Fruit fly (Drosophila melanogaster) whole organism, embryonic: ENCODE measurements around the gene GstD8.
A peak's percentile ranks its signal among the peaks of the same experiment; 100 is the strongest.

Source experiments
- Asciz ChIP-seq: fragments of 200-800 bp; sonication (Bioruptor generic); optimal IDR thresholded peaks from 2 replicates; lab custom pipeline; 2017; ENCODE audit warnings: missing biosample characterization, mild to moderate bottlenecking, missing genetic modification characterization, missing genetic modification reagents
- CG10462 ChIP-seq: fragments of 200-800 bp; sonication (Bioruptor generic); optimal IDR thresholded peaks from 2 replicates; lab custom pipeline; 2016; ENCODE audit warnings: missing biosample characterization, missing genetic modification characterization
- CG11085 ChIP-seq: fragments of 200-800 bp; sonication (Bioruptor generic); IDR thresholded peaks from 2 replicates; pipeline ENCODE4 v1.3.6; 2022; ENCODE audit warnings: missing biosample characterization, missing genetic modification characterization
- CG11456 ChIP-seq: fragments of 200-800 bp; sonication (Bioruptor generic); IDR thresholded peaks from 3 replicates; pipeline ENCODE4 v1.3.6; 2022; ENCODE audit warnings: missing biosample characterization, missing genetic modification characterization
- CG11560 ChIP-seq: fragments of 200-800 bp; sonication (Bioruptor generic); IDR thresholded peaks from 3 replicates; pipeline ENCODE4 v1.3.6; 2022; ENCODE audit warnings: missing biosample characterization, missing genetic modification characterization
- CG11696 ChIP-seq: fragments of 200-800 bp; sonication (Bioruptor generic); IDR thresholded peaks from 2 replicates; pipeline ENCODE4 v1.3.6; 2022; ENCODE audit warnings: missing biosample characterization, missing genetic modification characterization
- CG11723 ChIP-seq: fragments of 200-800 bp; sonication (Bioruptor generic); optimal IDR thresholded peaks from 2 replicates; lab custom pipeline; 2017; ENCODE audit warnings: missing biosample characterization, mild to moderate bottlenecking, missing genetic modification characterization
- CG12236 ChIP-seq: fragments of 200-800 bp; sonication (Bioruptor generic); optimal IDR thresholded peaks from 2 replicates; lab custom pipeline; 2016; ENCODE audit warnings: missing biosample characterization, missing genetic modification characterization
- CG2678 ChIP-seq: fragments of 200-800 bp; sonication (Bioruptor generic); optimal IDR thresholded peaks from 3 replicates; lab custom pipeline; 2019; ENCODE audit warnings: missing biosample characterization, mild to moderate bottlenecking, missing genetic modification characterization, moderate library complexity
- CG33213 ChIP-seq: fragments of 200-800 bp; sonication (Bioruptor generic); optimal IDR thresholded peaks from 3 replicates; lab custom pipeline; 2016; ENCODE audit warnings: missing biosample characterization, missing genetic modification characterization
- CG33557 ChIP-seq: fragments of 200-800 bp; sonication (Bioruptor generic); optimal IDR thresholded peaks from 2 replicates; lab custom pipeline; 2019; ENCODE audit warnings: missing biosample characterization, mild to moderate bottlenecking, missing genetic modification characterization, moderate library complexity
- CG3407 ChIP-seq: fragments of 200-800 bp; sonication (Bioruptor generic); optimal IDR thresholded peaks from 2 replicates; lab custom pipeline; 2018; ENCODE audit warnings: missing biosample characterization, mild to moderate bottlenecking, missing genetic modification characterization
- CG3995 ChIP-seq: fragments of 200-800 bp; sonication (Bioruptor generic); optimal IDR thresholded peaks from 3 replicates; lab custom pipeline; 2016; ENCODE audit warnings: missing biosample characterization, missing genetic modification characterization
- CG4328 ChIP-seq: fragments of 200-800 bp; sonication (Bioruptor generic); optimal IDR thresholded peaks from 3 replicates; lab custom pipeline; 2017; ENCODE audit warnings: missing biosample characterization, missing genetic modification reagents, missing genetic modification characterization
- CG8478 ChIP-seq: fragments of >200 bp; optimal IDR thresholded peaks from 2 replicates; lab custom pipeline; 2018
- CG9876 ChIP-seq: fragments of 200-800 bp; sonication (Bioruptor generic); optimal IDR thresholded peaks from 2 replicates; lab custom pipeline; 2016; ENCODE audit warnings: missing biosample characterization, missing genetic modification characterization
- CHES-1-like ChIP-seq: fragments of 200-800 bp; sonication (Bioruptor generic); optimal IDR thresholded peaks from 2 replicates; lab custom pipeline; 2016; ENCODE audit warnings: missing biosample characterization, missing genetic modification characterization
- D19A ChIP-seq: fragments of 200-800 bp; optimal IDR thresholded peaks from 3 replicates; lab custom pipeline; 2019; ENCODE audit warnings: missing biosample characterization, mild to moderate bottlenecking, missing genetic modification characterization, moderate library complexity
- Ets97D ChIP-seq: fragments of 200-800 bp; sonication (Bioruptor generic); optimal IDR thresholded peaks from 3 replicates; lab custom pipeline; 2016; ENCODE audit warnings: missing biosample characterization, missing genetic modification characterization
- Hmr ChIP-seq: fragments of 200-800 bp; sonication (Bioruptor generic); optimal IDR thresholded peaks from 3 replicates; lab custom pipeline; 2017; ENCODE audit warnings: mild to moderate bottlenecking, missing biosample characterization, missing genetic modification reagents, missing genetic modification characterization
- Hr39 ChIP-seq: fragments of >200 bp; optimal IDR thresholded peaks from 2 replicates; lab custom pipeline; 2017
- Max ChIP-seq: fragments of 200-800 bp; sonication (Bioruptor generic); optimal IDR thresholded peaks from 2 replicates; lab custom pipeline; 2016; ENCODE audit warnings: missing biosample characterization, mild to moderate bottlenecking, missing genetic modification characterization
- Myb ChIP-seq: fragments of 200-800 bp; sonication (Bioruptor generic); optimal IDR thresholded peaks from 2 replicates; lab custom pipeline; 2016; ENCODE audit warnings: missing biosample characterization, missing genetic modification characterization
- NFAT ChIP-seq: fragments of 200-800 bp; sonication (Bioruptor generic); IDR thresholded peaks from 2 replicates; pipeline ENCODE4 v1.3.6; 2022; ENCODE audit warnings: missing biosample characterization, missing genetic modification characterization
- Opbp ChIP-seq: fragments of 200-800 bp; sonication (Bioruptor generic); IDR thresholded peaks from 3 replicates; pipeline ENCODE4 v1.3.6; 2022; ENCODE audit warnings: missing biosample characterization, missing genetic modification characterization; ENCODE audit not compliant: partially characterized antibody
- Ptx1 ChIP-seq: fragments of 200-800 bp; sonication (Bioruptor generic); IDR thresholded peaks from 2 replicates; pipeline ENCODE4 v1.3.6; 2022; ENCODE audit warnings: missing biosample characterization, missing genetic modification characterization
- Rx ChIP-seq: fragments of 200-800 bp; sonication (Bioruptor generic); IDR thresholded peaks from 2 replicates; pipeline ENCODE4 v1.3.6; 2022; ENCODE audit warnings: missing biosample characterization, missing genetic modification characterization
- al ChIP-seq: fragments of 200-800 bp; sonication (Bioruptor generic); IDR thresholded peaks from 2 replicates; pipeline ENCODE4 v1.3.6; 2022; ENCODE audit warnings: missing biosample characterization, missing genetic modification characterization
- ase ChIP-seq: fragments of 200-800 bp; sonication (Bioruptor generic); IDR thresholded peaks from 3 replicates; pipeline ENCODE4 v1.3.6; 2022; ENCODE audit warnings: missing biosample characterization, missing genetic modification characterization
- az2 ChIP-seq: fragments of 200-800 bp; sonication (Bioruptor generic); optimal IDR thresholded peaks from 3 replicates; lab custom pipeline; 2016; ENCODE audit warnings: missing biosample characterization, missing genetic modification characterization
- caup ChIP-seq: fragments of 200-800 bp; sonication (Bioruptor generic); optimal IDR thresholded peaks from 3 replicates; lab custom pipeline; 2017; ENCODE audit warnings: missing biosample characterization, mild to moderate bottlenecking, missing genetic modification characterization, moderate library complexity; ENCODE audit not compliant: severe bottlenecking
- cg ChIP-seq: fragments of 200-800 bp; sonication (Bioruptor generic); optimal IDR thresholded peaks from 3 replicates; lab custom pipeline; 2019; ENCODE audit warnings: missing biosample characterization, mild to moderate bottlenecking, missing genetic modification characterization, moderate library complexity
- chif ChIP-seq, 2 experiments: fragments of 200-800 bp; sonication (Bioruptor generic); optimal IDR thresholded peaks; 3 replicates each; lab custom pipeline; 2016; ENCODE audit warnings: missing biosample characterization in 2 of 2, missing genetic modification characterization in 2 of 2
- chinmo ChIP-seq: fragments of 200-800 bp; sonication (Bioruptor generic); IDR thresholded peaks from 4 replicates; pipeline ENCODE4 v1.3.6; 2022; ENCODE audit warnings: missing biosample characterization, missing genetic modification characterization; ENCODE audit not compliant: partially characterized antibody
- ci ChIP-seq: fragments of 200-800 bp; sonication (Bioruptor generic); IDR thresholded peaks from 3 replicates; pipeline ENCODE4 v1.3.6; 2022; ENCODE audit warnings: missing biosample characterization, missing genetic modification characterization
- dpn ChIP-seq, 2 experiments: fragments of 200-800 bp; sonication (Bioruptor generic); optimal IDR thresholded peaks; 3 replicates each; lab custom pipeline; 2016; ENCODE audit warnings: missing biosample characterization in 2 of 2, missing genetic modification characterization in 2 of 2
- insv ChIP-seq, 2 experiments: fragments of 200-800 bp; sonication (Bioruptor generic); optimal IDR thresholded peaks; 3 replicates each; lab custom pipeline; 2016 to 2018; ENCODE audit warnings: missing biosample characterization in 2 of 2, missing genetic modification characterization in 2 of 2
- jing ChIP-seq: fragments of 200-800 bp; sonication (Bioruptor generic); optimal IDR thresholded peaks from 2 replicates; lab custom pipeline; 2018; ENCODE audit warnings: missing biosample characterization, mild to moderate bottlenecking, missing genetic modification characterization
- knrl ChIP-seq: fragments of 200-800 bp; sonication (Bioruptor generic); IDR thresholded peaks from 3 replicates; pipeline ENCODE4 v1.3.6; 2022; ENCODE audit warnings: missing biosample characterization, missing genetic modification characterization; ENCODE audit not compliant: partially characterized antibody
- lab ChIP-seq: fragments of 200-800 bp; sonication (Bioruptor generic); optimal IDR thresholded peaks from 3 replicates; lab custom pipeline; 2017; ENCODE audit warnings: missing biosample characterization, missing genetic modification characterization, mild to moderate bottlenecking, moderate library complexity, missing genetic modification reagents
- pzg ChIP-seq: fragments of 200-800 bp; sonication (Bioruptor generic); optimal IDR thresholded peaks from 3 replicates; lab custom pipeline; 2018; ENCODE audit warnings: missing biosample characterization, mild to moderate bottlenecking, missing genetic modification characterization, moderate library complexity
- slp2 ChIP-seq: fragments of 200-800 bp; sonication (Bioruptor generic); optimal IDR thresholded peaks from 2 replicates; lab custom pipeline; 2016; ENCODE audit warnings: missing biosample characterization, missing genetic modification characterization
- stc ChIP-seq: fragments of 200-800 bp; sonication (Bioruptor generic); IDR thresholded peaks from 2 replicates; pipeline ENCODE4 v1.3.6; 2022; ENCODE audit warnings: missing biosample characterization, missing genetic modification characterization
- tin ChIP-seq: fragments of 200-800 bp; sonication (Bioruptor generic); optimal IDR thresholded peaks from 3 replicates; lab custom pipeline; 2016; ENCODE audit warnings: missing biosample characterization, missing genetic modification characterization
- vvl ChIP-seq: fragments of 200-800 bp; sonication (Bioruptor generic); IDR thresholded peaks from 2 replicates; pipeline ENCODE4 v1.3.6; 2022; ENCODE audit warnings: missing biosample characterization, missing genetic modification characterization

GstD8 gene

dm6 chr3R:12425510-12426309 lies 45.9 kb downstream of the GstD8 start, which contains the start of gene Pp1-87B (continued):
- TF ChIP-seq dpn (GFP tag; optimal IDR thresholded peaks at IDR 0.05; lab: Kevin White, UChicago): peak in 1 of 2 experiments; percentile 11
- no peak for TF ChIP-seq CG2678
- no peak for TF ChIP-seq Ptx1 (GFP tag; lab: Robert Waterston, UW)
- TF ChIP-seq jing (GFP tag; lab: Kevin White, UChicago): no peak
- no peak for TF ChIP-seq ase
- TF ChIP-seq Opbp: no peak
- TF ChIP-seq Max: peak; percentile 27
- peak; percentile 74 for TF ChIP-seq Myb (GFP tag; lab: Kevin White, UChicago)
- TF ChIP-seq stc: no peak
- peak; percentile 97 for TF ChIP-seq CG8478 (lab: Kevin White, UChicago)
- peak; percentile 28 for TF ChIP-seq caup (GFP tag; lab: Kevin White, UChicago)
- TF ChIP-seq D19A (tag; lab: Kevin White, UChicago): no peak
- no peak for TF ChIP-seq NFAT (GFP tag; lab: Robert Waterston, UW)
- no peak for TF ChIP-seq chinmo (GFP tag; lab: Robert Waterston, UW)
- TF ChIP-seq CG11456 (GFP tag; lab: Robert Waterston, UW): no peak
- TF ChIP-seq CHES-1-like (GFP tag; lab: Kevin White, UChicago): no peak
- TF ChIP-seq slp2: no peak
- no peak for TF ChIP-seq Rx (GFP tag; lab: Robert Waterston, UW)
- TF ChIP-seq Hr39 (lab: Kevin White, UChicago): no peak
- peak; percentile 88 to 99 for TF ChIP-seq insv (GFP tag; optimal IDR thresholded peaks at IDR 0.05; lab: Kevin White, UChicago)
- no peak for TF ChIP-seq CG3407
- peak; percentile 32 for TF ChIP-seq Hmr (GFP tag; lab: Kevin White, UChicago)
- TF ChIP-seq CG11560: peak; percentile 100
- peak; percentile 77 for TF ChIP-seq pzg (GFP tag; lab: Kevin White, UChicago)
- no peak for TF ChIP-seq cg (GFP tag; lab: Kevin White, UChicago)
- TF ChIP-seq knrl: peak; percentile 43; the same call in 2 of the 3 replicates
- TF ChIP-seq CG11723: no peak
- peak; percentile 38 for TF ChIP-seq CG3995 (GFP tag; lab: Kevin White, UChicago)
- peak; percentile 94 for TF ChIP-seq Ets97D
- peak in 1 of 2 experiments; percentile 1 for TF ChIP-seq chif (GFP tag; optimal IDR thresholded peaks at IDR 0.05; lab: Kevin White, UChicago)
- no peak for TF ChIP-seq CG10462
- TF ChIP-seq al (GFP tag; lab: Robert Waterston, UW): no peak
- no peak for TF ChIP-seq CG33213 (GFP tag; lab: Kevin White, UChicago)
- 0 out of 3 replicates have a peak, but pooled peaks have one; percentile 5 for TF ChIP-seq ci (GFP tag; lab: Robert Waterston, UW)
- TF ChIP-seq CG11696: no peak
- TF ChIP-seq CG9876 (GFP tag; lab: Kevin White, UChicago): no peak
- TF ChIP-seq az2 (GFP tag; lab: Kevin White, UChicago): no peak
- TF ChIP-seq vvl (GFP tag; lab: Robert Waterston, UW): peak; percentile 25; the same call in 1 of the 2 replicates
- no peak for TF ChIP-seq tin (GFP tag; lab: Kevin White, UChicago)
- TF ChIP-seq CG12236 (GFP tag; lab: Kevin White, UChicago): no peak
- TF ChIP-seq lab (GFP tag; lab: Kevin White, UChicago): no peak
- TF ChIP-seq Asciz (GFP tag; lab: Kevin White, UChicago): no peak
- TF ChIP-seq CG11085: no peak
- TF ChIP-seq CG33557: no peak
- TF ChIP-seq CG4328 (GFP tag; lab: Kevin White, UChicago): peak; percentile 32
- TF ChIP-seq, all 482 proteins: peak for 112
